Worm (Caenorhabditis elegans) whole organism, L1 larva: ENCODE measurements around the gene C49C8.2.
A peak's percentile ranks its signal among the peaks of the same experiment; 100 is the strongest.

Experiments used
- C16A3.4 ChIP-seq: fragments of 150-350 bp; optimal IDR thresholded peaks from 2 replicates; lab custom pipeline; 2014; ENCODE audit warnings: missing biosample characterization, missing genetic modification characterization
- F16B12.6 ChIP-seq: fragments of 150-350 bp; optimal IDR thresholded peaks from 2 replicates; lab custom pipeline; 2014; ENCODE audit warnings: missing biosample characterization, missing genetic modification characterization
- alr-1 ChIP-seq: fragments of 200-800 bp; sonication (Bioruptor generic); optimal IDR thresholded peaks from 2 replicates; lab custom pipeline; 2018; ENCODE audit warnings: borderline replicate concordance, mild to moderate bottlenecking, missing genetic modification characterization, missing compliant biosample characterization
- ama-1 ChIP-seq: fragments of 150-350 bp; optimal IDR thresholded peaks from 2 replicates; lab custom pipeline; 2014
- blmp-1 ChIP-seq: fragments of 150-350 bp; optimal IDR thresholded peaks from 2 replicates; lab custom pipeline; 2014; ENCODE audit warnings: missing biosample characterization, missing genetic modification characterization
- ceh-8 ChIP-seq: fragments of 200-800 bp; sonication (Bioruptor generic); optimal IDR thresholded peaks from 2 replicates; lab custom pipeline; 2018; ENCODE audit warnings: mild to moderate bottlenecking, missing genetic modification characterization, moderate library complexity, missing compliant biosample characterization
- ceh-82 ChIP-seq, 3 experiments: fragments of 150-350 bp in 1 of 3; sonication (generic microtip) in 2 of 3; optimal IDR thresholded peaks; 2 replicates each; lab custom pipeline; 2014 to 2017; ENCODE audit warnings: missing biosample characterization in 3 of 3, missing genetic modification characterization in 3 of 3
- ceh-90 ChIP-seq: sonication (generic microtip); optimal IDR thresholded peaks from 2 replicates; lab custom pipeline; 2016; ENCODE audit warnings: missing genetic modification characterization, missing compliant biosample characterization
- efl-1 ChIP-seq, 4 experiments: fragments of 150-350 bp; optimal IDR thresholded peaks in 3 of 4; peaks in 1 of 4; 1 replicate in 1 of 4; 2 replicates in 3 of 4; lab custom pipeline; 2014; ENCODE audit warnings: missing biosample characterization in 2 of 4, missing genetic modification characterization in 2 of 4, missing genetic modification reagents in 2 of 4
- elt-3 ChIP-seq, 6 experiments: fragments of 150-350 bp in 1 of 6; sonication (generic microtip); optimal IDR thresholded peaks; 2 replicates each; lab custom pipeline; 2017 to 2018; ENCODE audit warnings: missing biosample characterization in 6 of 6, missing genetic modification characterization in 6 of 6, inconsistent platforms in 1 of 6
- ets-5 ChIP-seq: fragments of 200-800 bp; sonication (Bioruptor generic); IDR thresholded peaks from 2 replicates; pipeline ENCODE4 v1.3.6; 2022; ENCODE audit warnings: missing genetic modification characterization, missing compliant biosample characterization
- fkh-4 ChIP-seq: sonication (generic microtip); optimal IDR thresholded peaks from 2 replicates; lab custom pipeline; 2016; ENCODE audit warnings: missing compliant biosample characterization, missing genetic modification characterization, borderline replicate concordance
- hpl-2 ChIP-seq: fragments of 150-350 bp; optimal IDR thresholded peaks from 2 replicates; lab custom pipeline; 2014; ENCODE audit warnings: missing biosample characterization, missing genetic modification reagents, missing genetic modification characterization
- irx-1 ChIP-seq: sonication (generic microtip); optimal IDR thresholded peaks from 2 replicates; lab custom pipeline; 2016; ENCODE audit warnings: missing genetic modification characterization, missing compliant biosample characterization
- jun-1 ChIP-seq: fragments of 150-350 bp; optimal IDR thresholded peaks from 2 replicates; lab custom pipeline; 2014; ENCODE audit warnings: missing biosample characterization, missing genetic modification reagents, missing genetic modification characterization
- lin-14 ChIP-seq: fragments of 200-800 bp; sonication (Bioruptor generic); optimal IDR thresholded peaks from 2 replicates; lab custom pipeline; 2018; ENCODE audit warnings: mild to moderate bottlenecking, missing genetic modification characterization, moderate library complexity, missing compliant biosample characterization
- lin-15B ChIP-seq: fragments of 150-350 bp; sonication (generic microtip); optimal IDR thresholded peaks from 3 replicates; lab custom pipeline; 2014; ENCODE audit warnings: missing biosample characterization, missing genetic modification characterization
- lin-35 ChIP-seq, 2 experiments: fragments of 150-350 bp; optimal IDR thresholded peaks; 2 replicates each; lab custom pipeline; 2014; ENCODE audit warnings: missing biosample characterization in 2 of 2, missing genetic modification characterization in 2 of 2, missing genetic modification reagents in 2 of 2
- lsy-2 ChIP-seq, 2 experiments: fragments of 150-350 bp; optimal IDR thresholded peaks; 2 replicates each; lab custom pipeline; 2014; ENCODE audit warnings: missing biosample characterization in 2 of 2, missing genetic modification characterization in 2 of 2
- mep-1 ChIP-seq: fragments of 150-350 bp; optimal IDR thresholded peaks from 2 replicates; lab custom pipeline; 2014; ENCODE audit warnings: missing biosample characterization, missing genetic modification characterization
- nhr-11 ChIP-seq: fragments of 150-350 bp; optimal IDR thresholded peaks from 2 replicates; lab custom pipeline; 2014; ENCODE audit warnings: missing biosample characterization, missing genetic modification characterization
- nhr-19 ChIP-seq: fragments of 200-800 bp; sonication (Bioruptor generic); conservative IDR thresholded peaks from 2 replicates; pipeline ENCODE4 v1.3.6; 2022; ENCODE audit warnings: missing genetic modification characterization, missing compliant biosample characterization
- nhr-20 ChIP-seq: sonication (generic microtip); optimal IDR thresholded peaks from 2 replicates; lab custom pipeline; 2016; ENCODE audit warnings: mild to moderate bottlenecking, missing genetic modification characterization, missing compliant biosample characterization
- nhr-76 ChIP-seq: sonication (generic microtip); optimal IDR thresholded peaks from 2 replicates; lab custom pipeline; 2017; ENCODE audit warnings: missing biosample characterization, missing genetic modification characterization
- pag-3 ChIP-seq: sonication (generic microtip); optimal IDR thresholded peaks from 2 replicates; lab custom pipeline; 2017; ENCODE audit warnings: missing genetic modification characterization, mild to moderate bottlenecking, missing compliant biosample characterization, antibody characterized with exemption, borderline replicate concordance; ENCODE audit not compliant: insufficient read depth
- pax-3 ChIP-seq: fragments of 200-800 bp; sonication (Bioruptor generic); optimal IDR thresholded peaks from 2 replicates; lab custom pipeline; 2018; ENCODE audit warnings: mild to moderate bottlenecking, missing genetic modification characterization, moderate library complexity, missing compliant biosample characterization
- rnt-1 ChIP-seq: sonication (generic microtip); optimal IDR thresholded peaks from 2 replicates; lab custom pipeline; 2016; ENCODE audit warnings: mild to moderate bottlenecking, missing genetic modification characterization, moderate library complexity, missing compliant biosample characterization
- skn-1 ChIP-seq: fragments of 150-350 bp; optimal IDR thresholded peaks from 2 replicates; lab custom pipeline; 2014; ENCODE audit warnings: missing biosample characterization, missing genetic modification characterization
- sptf-1 ChIP-seq: fragments of 150-350 bp; optimal IDR thresholded peaks from 2 replicates; lab custom pipeline; 2014; ENCODE audit warnings: missing biosample characterization, missing genetic modification characterization
- sup-37 ChIP-seq: fragments of 200-800 bp; sonication (Bioruptor generic); optimal IDR thresholded peaks from 2 replicates; lab custom pipeline; 2018; ENCODE audit warnings: mild to moderate bottlenecking, missing genetic modification characterization, missing compliant biosample characterization
- swsn-7 ChIP-seq: sonication (generic microtip); optimal IDR thresholded peaks from 2 replicates; lab custom pipeline; 2016; ENCODE audit warnings: missing genetic modification characterization, missing compliant biosample characterization
- unc-30 ChIP-seq: sonication (generic microtip); optimal IDR thresholded peaks from 2 replicates; lab custom pipeline; 2017; ENCODE audit warnings: missing biosample characterization, missing genetic modification characterization
- unc-62 ChIP-seq: fragments of 150-350 bp; optimal IDR thresholded peaks from 2 replicates; lab custom pipeline; 2014; ENCODE audit warnings: missing biosample characterization, missing genetic modification reagents, missing genetic modification characterization
- unc-86 ChIP-seq: sonication (generic microtip); optimal IDR thresholded peaks from 2 replicates; lab custom pipeline; 2016; ENCODE audit warnings: missing genetic modification characterization, missing compliant biosample characterization
- unc-98 ChIP-seq: fragments of 200-800 bp; sonication (Bioruptor generic); IDR thresholded peaks from 2 replicates; pipeline ENCODE4 v1.3.6; 2022; ENCODE audit warnings: missing genetic modification characterization, missing compliant biosample characterization
- zag-1 ChIP-seq: fragments of 150-350 bp; optimal IDR thresholded peaks from 2 replicates; lab custom pipeline; 2014; ENCODE audit warnings: missing biosample characterization, missing genetic modification characterization

C49C8.2 gene

ce11 chrIV:8673733-8674375 lies 23.0 kb downstream of the C49C8.2 start:
- TF ChIP-seq ceh-8 (GFP tag; lab: Kevin White, UChicago) (no peak), efl-1 (optimal IDR thresholded peaks at IDR 0.05; lab: Kevin White, UChicago) (no peak), efl-1 (GFP tag; optimal IDR thresholded peaks at IDR 0.05 in 1 of 2; lab: Kevin White, UChicago) (peak in 1 of 2 experiments; percentile 26)

ce11 chrIV:8677303-8677702 lies 26.4 kb downstream of the C49C8.2 start, which contains the start of gene F08B4.8:
Gene F08B4.8 (plus strand): TSS chrIV:8677603.
- TF ChIP-seq nhr-76 (no peak), swsn-7 (tag; lab: Kevin White, UChicago) (no peak), C16A3.4 (no peak), elt-3 (tag; optimal IDR thresholded peaks at IDR 0.05; lab: Kevin White, UChicago) (no peak), sptf-1 (no peak), ceh-82 (tag; optimal IDR thresholded peaks at IDR 0.05; lab: Kevin White, UChicago) (no peak), hpl-2 (no peak), pax-3 (tag; lab: Kevin White, UChicago) (no peak), alr-1 (tag; lab: Kevin White, UChicago) (no peak), skn-1 (tag; lab: Kevin White, UChicago) (no peak), rnt-1 (tag; lab: Kevin White, UChicago) (no peak), lin-35 (GFP tag; optimal IDR thresholded peaks at IDR 0.05; lab: Kevin White, UChicago) (no peak), unc-86 (tag; lab: Kevin White, UChicago) (no peak), lin-14 (GFP tag; lab: Kevin White, UChicago) (no peak)

ce11 chrIV:8679225-8679624 lies 28.3 kb downstream of the C49C8.2 start, which contains the start of gene nlp-60:
Gene nlp-60 (minus strand): TSS chrIV:8679325.
- TF ChIP-seq swsn-7 (tag; lab: Kevin White, UChicago), result no peak
- TF ChIP-seq ama-1 (lab: Kevin White, UChicago), result no peak
- TF ChIP-seq hpl-2, result no peak
- TF ChIP-seq skn-1 (tag; lab: Kevin White, UChicago), result no peak
- TF ChIP-seq jun-1 (tag; lab: Kevin White, UChicago), result no peak
- TF ChIP-seq blmp-1, result no peak
- no peak for TF ChIP-seq nhr-11
- TF ChIP-seq zag-1 (tag; lab: Kevin White, UChicago), result no peak
- TF ChIP-seq efl-1 (optimal IDR thresholded peaks at IDR 0.05; lab: Kevin White, UChicago), result no peak
- no peak for TF ChIP-seq efl-1 (GFP tag; optimal IDR thresholded peaks at IDR 0.05 in 1 of 2; lab: Kevin White, UChicago)
- no peak for TF ChIP-seq sup-37
- no peak for TF ChIP-seq ets-5 (GFP tag; lab: Robert Waterston, UW)
- no peak for TF ChIP-seq pag-3
- no peak for TF ChIP-seq fkh-4 (tag; lab: Kevin White, UChicago)

ce11 chrIV:8686510-8686909 lies 35.6 kb downstream of the C49C8.2 start, which contains the start of gene pole-2:
Gene pole-2 (minus strand): TSS chrIV:8686610.
- no peak for TF ChIP-seq lin-15B (tag; lab: Kevin White, UChicago)
- no peak for TF ChIP-seq swsn-7 (tag; lab: Kevin White, UChicago)
- no peak for TF ChIP-seq ceh-82 (tag; optimal IDR thresholded peaks at IDR 0.05; lab: Kevin White, UChicago)
- no peak for TF ChIP-seq unc-98
- TF ChIP-seq F16B12.6, result no peak
- TF ChIP-seq ceh-90 (tag; lab: Kevin White, UChicago), result no peak
- no peak for TF ChIP-seq irx-1 (tag; lab: Kevin White, UChicago)
- TF ChIP-seq nhr-20 (tag; lab: Kevin White, UChicago), result no peak
- no peak for TF ChIP-seq skn-1 (tag; lab: Kevin White, UChicago)
- no peak for TF ChIP-seq efl-1 (optimal IDR thresholded peaks at IDR 0.05; lab: Kevin White, UChicago)
- TF ChIP-seq efl-1 (GFP tag; optimal IDR thresholded peaks at IDR 0.05 in 1 of 2; lab: Kevin White, UChicago), result no peak
- no peak for TF ChIP-seq nhr-19 (GFP tag; lab: Robert Waterston, UW)
- no peak for TF ChIP-seq unc-30 (tag; lab: Kevin White, UChicago)
- TF ChIP-seq unc-62 (GFP tag; lab: Kevin White, UChicago), result no peak
- no peak for TF ChIP-seq zag-1 (tag; lab: Kevin White, UChicago)
- TF ChIP-seq mep-1 (tag; lab: Kevin White, UChicago), result no peak
- TF ChIP-seq lsy-2 (tag; optimal IDR thresholded peaks at IDR 0.05; lab: Kevin White, UChicago), result no peak
- TF ChIP-seq blmp-1, result no peak
- TF ChIP-seq, all 84 proteins: peak for 0
